Fruit fly (Drosophila melanogaster): ENCODE data around the gene CG9813.
A peak's percentile ranks its signal among the peaks of the same experiment; 100 is the strongest.

CG9813 gene

DNA sequence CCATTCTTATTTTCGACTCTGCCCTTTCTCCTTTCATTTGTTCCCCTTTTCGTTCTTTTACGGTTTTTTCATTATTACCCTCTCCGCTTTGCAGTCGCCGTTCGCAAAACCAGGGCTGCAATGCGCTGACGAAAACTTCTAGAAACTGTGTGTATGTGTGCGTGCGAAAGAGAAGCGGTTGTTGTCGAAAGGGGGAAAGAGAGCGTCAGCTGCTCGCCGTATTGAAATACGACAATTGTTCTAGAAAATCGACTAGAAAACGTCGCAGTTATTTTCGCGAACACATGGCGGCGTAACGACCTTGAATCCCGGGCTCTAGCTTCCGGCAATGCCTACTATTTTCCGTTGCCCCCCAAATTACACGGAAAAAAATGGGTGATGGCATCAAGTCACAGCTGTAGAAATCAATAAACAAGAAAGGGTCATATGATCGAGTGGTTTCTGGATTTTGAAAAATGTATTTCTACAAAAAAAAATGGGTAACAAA, 3.1 kb upstream of the CG9813 start:
- 0 out of 3 replicates have a peak, but pooled peaks have one; percentile 23 for TF ChIP-seq Dbx (GFP tag; IDR thresholded peaks at IDR 0.05)
- no peak for TF ChIP-seq nom (GFP tag; optimal IDR thresholded peaks at IDR 0.05)
- no peak for TF ChIP-seq dm (GFP tag; optimal IDR thresholded peaks at IDR 0.05)
- peak; percentile 42; the same call in 1 of the 2 replicates for TF ChIP-seq bowl (GFP tag; IDR thresholded peaks at IDR 0.05)
- peak; percentile 26 for TF ChIP-seq CG13624 (GFP tag; optimal IDR thresholded peaks at IDR 0.05)
- TF ChIP-seq CG6765 (GFP tag; optimal IDR thresholded peaks at IDR 0.05) = peak; percentile 65
- TF ChIP-seq GATAe (GFP tag; conservative IDR thresholded peaks at IDR 0.05) = no peak
- TF ChIP-seq CoRest (tag; optimal IDR thresholded peaks at IDR 0.05) = peak; percentile 27
- no peak for TF ChIP-seq CG3065 (GFP tag; optimal IDR thresholded peaks at IDR 0.05)
- peak; percentile 16 for TF ChIP-seq CG18619 (GFP tag; optimal IDR thresholded peaks at IDR 0.05)
- TF ChIP-seq CG9727 (GFP tag; optimal IDR thresholded peaks at IDR 0.05) = peak; percentile 10
- TF ChIP-seq row (GFP tag; IDR thresholded peaks at IDR 0.05) = peak; percentile 33; the same call in 1 of the 3 replicates
- TF ChIP-seq ranshi (GFP tag; IDR thresholded peaks at IDR 0.05) = no peak
- no peak for TF ChIP-seq abd-A (tag; optimal IDR thresholded peaks at IDR 0.05)
- no peak for TF ChIP-seq Dp (GFP tag; optimal IDR thresholded peaks at IDR 0.05)
- peak; percentile 59 for TF ChIP-seq CG2120 (GFP tag; optimal IDR thresholded peaks at IDR 0.05)
- TF ChIP-seq lola (GFP tag; optimal IDR thresholded peaks at IDR 0.05) = no peak
- TF ChIP-seq Bteb2 (GFP tag; optimal IDR thresholded peaks at IDR 0.05) = peak; percentile 7
- TF ChIP-seq CG16813 (GFP tag; IDR thresholded peaks at IDR 0.05; ENCODE audit: partially characterized antibody) = 0 out of 3 replicates have a peak, but pooled peaks have one; percentile 30
- TF ChIP-seq CG17359 (tag; optimal IDR thresholded peaks at IDR 0.05) = no peak
- peak; percentile 16 for TF ChIP-seq CG30403 (GFP tag; optimal IDR thresholded peaks at IDR 0.05)
- TF ChIP-seq bbx (GFP tag; IDR thresholded peaks at IDR 0.05; ENCODE audit: partially characterized antibody) = peak; percentile 52; the same call in 1 of the 2 replicates
- TF ChIP-seq CG15479 (GFP tag; optimal IDR thresholded peaks at IDR 0.05) = peak; percentile 12
- TF ChIP-seq Awh (GFP tag; IDR thresholded peaks at IDR 0.05) = no peak
- TF ChIP-seq dpn (GFP tag; optimal IDR thresholded peaks at IDR 0.05) = peak in 1 of 2 experiments; percentile 22
- TF ChIP-seq Fer3 (tag; optimal IDR thresholded peaks at IDR 0.05) = peak; percentile 5
- peak; percentile 93 for TF ChIP-seq YL-1 (GFP tag; optimal IDR thresholded peaks at IDR 0.05)
- TF ChIP-seq Trl (optimal IDR thresholded peaks at IDR 0.05) = peak; percentile 43 to 62
- no peak for TF ChIP-seq Trl (GFP tag; optimal IDR thresholded peaks at IDR 0.05)
- TF ChIP-seq zf30C (GFP tag; optimal IDR thresholded peaks at IDR 0.05) = peak; percentile 86
- peak; percentile 15; the same call in 1 of the 2 replicates for TF ChIP-seq amos (GFP tag; IDR thresholded peaks at IDR 0.05; ENCODE audit: partially characterized antibody)
- TF ChIP-seq hkb (optimal IDR thresholded peaks at IDR 0.05) = no peak
- TF ChIP-seq hkb (GFP tag; IDR thresholded peaks at IDR 0.05) = 0 out of 2 replicates have a peak, but pooled peaks have one; percentile 6
- TF ChIP-seq pan (optimal IDR thresholded peaks at IDR 0.05) = no peak
- peak in 1 of 2 experiments; percentile 7 for TF ChIP-seq pan (GFP tag; optimal IDR thresholded peaks at IDR 0.05 in 1 of 2, IDR thresholded peaks at IDR 0.05 in 1 of 2)
- TF ChIP-seq Med (GFP tag) = peak; percentile 92
- peak; percentile 54 for TF ChIP-seq BtbVII (GFP tag; optimal IDR thresholded peaks at IDR 0.05)
- peak; percentile 1 for TF ChIP-seq CG7987 (GFP tag; optimal IDR thresholded peaks at IDR 0.05)
- TF ChIP-seq Six4 (GFP tag; optimal IDR thresholded peaks at IDR 0.05) = peak; percentile 5
- TF ChIP-seq rib (GFP tag; IDR thresholded peaks at IDR 0.05) = peak; percentile 69; the same call in 1 of the 2 replicates
- peak; percentile 8 for TF ChIP-seq CG17829 (tag; optimal IDR thresholded peaks at IDR 0.05)
- no peak for TF ChIP-seq CG2202 (tag; optimal IDR thresholded peaks at IDR 0.05)
- TF ChIP-seq lilli (GFP tag; optimal IDR thresholded peaks at IDR 0.05) = peak; percentile 27
- TF ChIP-seq CG8478 (optimal IDR thresholded peaks at IDR 0.05) = peak; percentile 40
- TF ChIP-seq CG7928 (GFP tag; optimal IDR thresholded peaks at IDR 0.05) = peak; percentile 97
- TF ChIP-seq CG10543 (GFP tag; optimal IDR thresholded peaks at IDR 0.05) = peak; percentile 24
- peak; percentile 1 for TF ChIP-seq twi (tag; optimal IDR thresholded peaks at IDR 0.05)
- no peak for TF ChIP-seq wdn (GFP tag; IDR thresholded peaks at IDR 0.05)
- no peak for TF ChIP-seq ems (GFP tag; optimal IDR thresholded peaks at IDR 0.05)
- TF ChIP-seq Rx (GFP tag; IDR thresholded peaks at IDR 0.05) = no peak
- no peak for TF ChIP-seq maf-S (GFP tag; optimal IDR thresholded peaks at IDR 0.05)
